Fruit fly (Drosophila melanogaster) whole organism, embryonic: ENCODE data around the gene Neto.

Source experiments
- Adf1 ChIP-seq: fragments of 200-800 bp; sonication (Bioruptor generic); IDR thresholded peaks from 2 replicates; pipeline ENCODE4 v1.3.6; 2022; ENCODE audit warnings: missing biosample characterization, missing genetic modification characterization
- Bdp1 ChIP-seq: fragments of 200-800 bp; sonication (Bioruptor generic); optimal IDR thresholded peaks from 3 replicates; lab custom pipeline; 2016; ENCODE audit warnings: missing biosample characterization, missing genetic modification characterization
- CG10209 ChIP-seq: fragments of 200-800 bp; sonication (Bioruptor generic); optimal IDR thresholded peaks from 3 replicates; lab custom pipeline; 2017; ENCODE audit warnings: missing biosample characterization, mild to moderate bottlenecking, missing genetic modification characterization, missing genetic modification reagents
- CG10274 ChIP-seq: fragments of 200-800 bp; sonication (Bioruptor generic); optimal IDR thresholded peaks from 3 replicates; lab custom pipeline; 2017; ENCODE audit warnings: missing biosample characterization, mild to moderate bottlenecking, missing genetic modification characterization
- CG10654 ChIP-seq: fragments of 200-800 bp; sonication (Bioruptor generic); optimal IDR thresholded peaks from 2 replicates; lab custom pipeline; 2016; ENCODE audit warnings: missing biosample characterization, missing genetic modification characterization
- CG14710 ChIP-seq: fragments of 200-800 bp; sonication (Bioruptor generic); optimal IDR thresholded peaks from 3 replicates; lab custom pipeline; 2019; ENCODE audit warnings: missing biosample characterization, mild to moderate bottlenecking, missing genetic modification characterization, moderate library complexity
- CG1529 ChIP-seq: fragments of 200-800 bp; sonication (Bioruptor generic); optimal IDR thresholded peaks from 3 replicates; lab custom pipeline; 2018; ENCODE audit warnings: missing biosample characterization, missing genetic modification characterization
- CG15696 ChIP-seq: fragments of 200-800 bp; sonication (Bioruptor generic); optimal IDR thresholded peaks from 2 replicates; lab custom pipeline; 2019; ENCODE audit warnings: missing biosample characterization, mild to moderate bottlenecking, missing genetic modification characterization, moderate library complexity
- CG18599 ChIP-seq: fragments of 200-800 bp; sonication (Bioruptor generic); optimal IDR thresholded peaks from 3 replicates; lab custom pipeline; 2017; ENCODE audit warnings: missing biosample characterization, missing genetic modification characterization, mild to moderate bottlenecking, moderate library complexity, missing genetic modification reagents
- CG2120 ChIP-seq: fragments of 200-800 bp; sonication (Bioruptor generic); optimal IDR thresholded peaks from 3 replicates; lab custom pipeline; 2016; ENCODE audit warnings: missing biosample characterization, missing genetic modification characterization
- CG2889 ChIP-seq: fragments of 200-800 bp; sonication (Bioruptor generic); IDR thresholded peaks from 3 replicates; pipeline ENCODE4 v1.3.6; 2022; ENCODE audit warnings: missing biosample characterization, missing genetic modification characterization
- CG31441 ChIP-seq: fragments of 200-800 bp; sonication (Bioruptor generic); IDR thresholded peaks from 2 replicates; pipeline ENCODE4 v1.3.6; 2022; ENCODE audit warnings: missing biosample characterization, missing genetic modification characterization
- CG3281 ChIP-seq: fragments of 200-800 bp; sonication (Bioruptor generic); optimal IDR thresholded peaks from 3 replicates; lab custom pipeline; 2017; ENCODE audit warnings: missing biosample characterization, mild to moderate bottlenecking, missing genetic modification characterization
- CG34422 ChIP-seq: fragments of 200-800 bp; sonication (Bioruptor generic); IDR thresholded peaks from 3 replicates; pipeline ENCODE4 v1.3.6; 2022; ENCODE audit warnings: missing biosample characterization, missing genetic modification characterization
- CG3847 ChIP-seq: fragments of 200-800 bp; sonication (Bioruptor generic); IDR thresholded peaks from 2 replicates; pipeline ENCODE4 v1.3.6; 2022; ENCODE audit warnings: missing biosample characterization, missing genetic modification characterization
- CG4730 ChIP-seq: fragments of 200-800 bp; sonication (Bioruptor generic); IDR thresholded peaks from 2 replicates; pipeline ENCODE4 v1.3.6; 2022; ENCODE audit warnings: missing biosample characterization, missing genetic modification characterization
- CG7271 ChIP-seq: fragments of 200-800 bp; sonication (Bioruptor generic); optimal IDR thresholded peaks from 2 replicates; lab custom pipeline; 2018; ENCODE audit warnings: missing biosample characterization, mild to moderate bottlenecking, missing genetic modification characterization, moderate library complexity
- CG8765 ChIP-seq: fragments of 200-800 bp; sonication (Bioruptor generic); IDR thresholded peaks from 2 replicates; pipeline ENCODE4 v1.3.6; 2022; ENCODE audit warnings: missing biosample characterization, missing genetic modification characterization
- CG9215 ChIP-seq: fragments of 200-800 bp; sonication (Bioruptor generic); IDR thresholded peaks from 2 replicates; pipeline ENCODE4 v1.3.6; 2022; ENCODE audit warnings: missing biosample characterization, missing genetic modification characterization
- Deaf1 ChIP-seq: fragments of 200-800 bp; optimal IDR thresholded peaks from 3 replicates; lab custom pipeline; 2019; ENCODE audit warnings: missing biosample characterization, mild to moderate bottlenecking, missing genetic modification characterization, moderate library complexity
- Dek ChIP-seq: fragments of 200-800 bp; sonication (Bioruptor generic); optimal IDR thresholded peaks from 3 replicates; lab custom pipeline; 2019; ENCODE audit warnings: missing biosample characterization, mild to moderate bottlenecking, missing genetic modification characterization, moderate library complexity
- Eip74EF ChIP-seq, 2 experiments: fragments of 200-800 bp in 1 of 2; fragments of >200 bp in 1 of 2; sonication (Bioruptor generic) in 1 of 2; optimal IDR thresholded peaks; 2 replicates each; lab custom pipeline; 2017 to 2019; ENCODE audit warnings: missing biosample characterization in 2 of 2, missing genetic modification characterization in 2 of 2, mild to moderate bottlenecking in 1 of 2, moderate library complexity in 1 of 2
- Ets65A ChIP-seq: fragments of 200-800 bp; sonication (Bioruptor generic); peaks from one replicate; lab custom pipeline; 2016; ENCODE audit warnings: missing biosample characterization, missing genetic modification characterization
- HLH54F ChIP-seq: fragments of 200-800 bp; sonication (Bioruptor generic); optimal IDR thresholded peaks from 3 replicates; lab custom pipeline; 2016; ENCODE audit warnings: missing biosample characterization, missing genetic modification characterization
- HLHmδ ChIP-seq: fragments of 200-800 bp; sonication (Bioruptor generic); optimal IDR thresholded peaks from 2 replicates; lab custom pipeline; 2018; ENCODE audit warnings: missing biosample characterization, mild to moderate bottlenecking, missing genetic modification characterization, moderate library complexity
- Hr3 ChIP-seq: fragments of 200-800 bp; sonication (Bioruptor generic); optimal IDR thresholded peaks from 3 replicates; lab custom pipeline; 2016; ENCODE audit warnings: missing biosample characterization, missing genetic modification characterization
- Med ChIP-seq: fragments of 200-800 bp; sonication (Bioruptor generic); peaks from one replicate; lab custom pipeline; 2016; ENCODE audit warnings: missing biosample characterization, missing genetic modification characterization, mild to moderate bottlenecking, inconsistent platforms, moderate library complexity
- Mrtf ChIP-seq: fragments of 200-800 bp; sonication (Bioruptor generic); IDR thresholded peaks from 3 replicates; pipeline ENCODE4 v1.3.6; 2022; ENCODE audit warnings: missing biosample characterization, missing genetic modification characterization
- Myb ChIP-seq: fragments of 200-800 bp; sonication (Bioruptor generic); optimal IDR thresholded peaks from 2 replicates; lab custom pipeline; 2016; ENCODE audit warnings: missing biosample characterization, missing genetic modification characterization
- PHDP ChIP-seq: fragments of 200-800 bp; sonication (Bioruptor generic); optimal IDR thresholded peaks from 3 replicates; lab custom pipeline; 2018; ENCODE audit warnings: missing biosample characterization, mild to moderate bottlenecking, missing genetic modification characterization, moderate library complexity
- Side ChIP-seq: fragments of 200-800 bp; sonication (Bioruptor generic); optimal IDR thresholded peaks from 2 replicates; lab custom pipeline; 2016; ENCODE audit warnings: missing biosample characterization, missing genetic modification characterization
- Sox100B ChIP-seq: fragments of 200-800 bp; sonication (Bioruptor generic); optimal IDR thresholded peaks from 3 replicates; lab custom pipeline; 2018; ENCODE audit warnings: missing biosample characterization, mild to moderate bottlenecking, missing genetic modification characterization
- Usf ChIP-seq: fragments of 200-800 bp; sonication (Bioruptor generic); optimal IDR thresholded peaks from 2 replicates; lab custom pipeline; 2017; ENCODE audit warnings: missing genotype, missing biosample characterization, missing genetic modification characterization
- ash1 ChIP-seq: fragments of 200-800 bp; sonication (Bioruptor generic); optimal IDR thresholded peaks from 2 replicates; lab custom pipeline; 2018; ENCODE audit warnings: missing biosample characterization, mild to moderate bottlenecking, missing genetic modification characterization
- en ChIP-seq: fragments of 200-800 bp; sonication (Bioruptor generic); optimal IDR thresholded peaks from 2 replicates; lab custom pipeline; 2016; ENCODE audit warnings: missing biosample characterization, missing genetic modification characterization
- ewg ChIP-seq: fragments of 200-800 bp; sonication (Bioruptor generic); optimal IDR thresholded peaks from 3 replicates; lab custom pipeline; 2017; ENCODE audit warnings: mild to moderate bottlenecking, missing biosample characterization, missing genetic modification reagents, missing genetic modification characterization
- fu2 ChIP-seq: fragments of 200-800 bp; sonication (Bioruptor generic); optimal IDR thresholded peaks from 2 replicates; lab custom pipeline; 2016; ENCODE audit warnings: missing biosample characterization, missing genetic modification characterization
- gem ChIP-seq: fragments of 200-800 bp; sonication (Bioruptor generic); optimal IDR thresholded peaks from 2 replicates; lab custom pipeline; 2019; ENCODE audit warnings: missing biosample characterization, mild to moderate bottlenecking, missing genetic modification characterization, moderate library complexity
- gfzf ChIP-seq: fragments of 200-800 bp; sonication (Bioruptor generic); optimal IDR thresholded peaks from 2 replicates; lab custom pipeline; 2016; ENCODE audit warnings: missing biosample characterization, mild to moderate bottlenecking, missing genetic modification characterization, moderate library complexity
- ham ChIP-seq: fragments of 200-800 bp; sonication (Bioruptor generic); IDR thresholded peaks from 2 replicates; pipeline ENCODE4 v1.3.6; 2022; ENCODE audit warnings: missing biosample characterization, missing genetic modification characterization
- jumu ChIP-seq: fragments of 200-800 bp; sonication (Bioruptor generic); optimal IDR thresholded peaks from 3 replicates; lab custom pipeline; 2016; ENCODE audit warnings: missing biosample characterization, missing genetic modification characterization
- luna ChIP-seq: fragments of 200-800 bp; sonication (Bioruptor generic); optimal IDR thresholded peaks from 2 replicates; lab custom pipeline; 2016; ENCODE audit warnings: missing biosample characterization, missing genetic modification characterization
- nom ChIP-seq: fragments of 200-800 bp; sonication (Bioruptor generic); optimal IDR thresholded peaks from 2 replicates; lab custom pipeline; 2017; ENCODE audit warnings: missing biosample characterization, missing genetic modification characterization, mild to moderate bottlenecking, moderate library complexity, missing genetic modification reagents
- salm ChIP-seq: fragments of 200-800 bp; sonication (Bioruptor generic); optimal IDR thresholded peaks from 2 replicates; lab custom pipeline; 2018; ENCODE audit warnings: missing biosample characterization, mild to moderate bottlenecking, missing genetic modification characterization
- sc ChIP-seq, 3 experiments: fragments of >200 bp in 2 of 3; fragments of 200-800 bp in 1 of 3; sonication (Bioruptor generic) in 1 of 3; optimal IDR thresholded peaks; 2 replicates in 2 of 3; 3 replicates in 1 of 3; lab custom pipeline; 2017; ENCODE audit warnings: mild to moderate bottlenecking in 1 of 3, missing biosample characterization in 1 of 3, missing genetic modification characterization in 1 of 3, missing genetic modification reagents in 1 of 3
- slbo ChIP-seq: fragments of 200-800 bp; sonication (Bioruptor generic); IDR thresholded peaks from 2 replicates; pipeline ENCODE4 v1.3.6; 2022; ENCODE audit warnings: missing biosample characterization, missing genetic modification characterization
- ssp ChIP-seq: fragments of 200-800 bp; sonication (Bioruptor generic); IDR thresholded peaks from 2 replicates; pipeline ENCODE4 v1.3.6; 2022; ENCODE audit warnings: missing biosample characterization, missing genetic modification characterization
- tin ChIP-seq: fragments of 200-800 bp; sonication (Bioruptor generic); optimal IDR thresholded peaks from 3 replicates; lab custom pipeline; 2016; ENCODE audit warnings: missing biosample characterization, missing genetic modification characterization
- tio ChIP-seq: fragments of 200-800 bp; sonication (Bioruptor generic); optimal IDR thresholded peaks from 2 replicates; lab custom pipeline; 2017; ENCODE audit warnings: missing biosample characterization, missing genetic modification characterization, inconsistent platforms
- vfl ChIP-seq: fragments of 200-800 bp; sonication (Bioruptor generic); optimal IDR thresholded peaks from 2 replicates; lab custom pipeline; 2016; ENCODE audit warnings: missing biosample characterization, missing genetic modification characterization
- vvl ChIP-seq: fragments of 200-800 bp; sonication (Bioruptor generic); IDR thresholded peaks from 2 replicates; pipeline ENCODE4 v1.3.6; 2022; ENCODE audit warnings: missing biosample characterization, missing genetic modification characterization
- wor ChIP-seq: fragments of 200-800 bp; sonication (Bioruptor generic); IDR thresholded peaks from 2 replicates; pipeline ENCODE4 v1.3.6; 2022; ENCODE audit warnings: missing biosample characterization, missing genetic modification characterization

Gene Neto

dm6 chrX:13568127-13568526 is 122.4 kb downstream of the Neto start:
- peak; percentile 86 for TF ChIP-seq Ets65A (GFP tag; lab: Kevin White, UChicago)
- peak; percentile 66 for TF ChIP-seq slbo (GFP tag; lab: Robert Waterston, UW)
- peak; percentile 25 for TF ChIP-seq CG18599 (GFP tag; lab: Kevin White, UChicago)
- no peak for TF ChIP-seq CG9215 (GFP tag; lab: Robert Waterston, UW)
- no peak for TF ChIP-seq ssp (GFP tag; lab: Robert Waterston, UW)
- peak; percentile 44 for TF ChIP-seq vvl (GFP tag; lab: Robert Waterston, UW)
- TF ChIP-seq CG2120 (GFP tag; lab: Kevin White, UChicago), result peak; percentile 25
- peak; percentile 46 for TF ChIP-seq gem
- TF ChIP-seq CG3281 (GFP tag; lab: Kevin White, UChicago), result no peak
- TF ChIP-seq Sox100B (GFP tag; lab: Kevin White, UChicago), result no peak
- no peak for TF ChIP-seq Mrtf (GFP tag; lab: Robert Waterston, UW)
- no peak for TF ChIP-seq HLHmδ (GFP tag; lab: Kevin White, UChicago)
- no peak for TF ChIP-seq CG8765
- no peak for TF ChIP-seq Myb
- no peak for TF ChIP-seq fu2 (GFP tag; lab: Kevin White, UChicago)
- TF ChIP-seq gfzf, result no peak
- no peak for TF ChIP-seq wor (GFP tag; lab: Robert Waterston, UW)
- no peak for TF ChIP-seq CG34422 (GFP tag; lab: Robert Waterston, UW)
- TF ChIP-seq CG2889 (GFP tag; lab: Robert Waterston, UW), result no peak
- TF ChIP-seq sc (optimal IDR thresholded peaks at IDR 0.05; lab: Kevin White, UChicago), result no peak
- no peak for TF ChIP-seq sc (GFP tag; optimal IDR thresholded peaks at IDR 0.05; lab: Kevin White, UChicago)
- no peak for TF ChIP-seq Usf (GFP tag; lab: Kevin White, UChicago)
- TF ChIP-seq CG1529, result no peak
- no peak for TF ChIP-seq CG15696 (tag; lab: Kevin White, UChicago)
- TF ChIP-seq Side (GFP tag; lab: Kevin White, UChicago), result no peak
- no peak for TF ChIP-seq tio (GFP tag; lab: Kevin White, UChicago)
- no peak for TF ChIP-seq luna (GFP tag; lab: Kevin White, UChicago)
- TF ChIP-seq CG7271 (tag; lab: Kevin White, UChicago), result no peak
- no peak for TF ChIP-seq nom
- TF ChIP-seq CG4730 (GFP tag; lab: Robert Waterston, UW), result peak; percentile 46; the same call in 1 of the 2 replicates
- TF ChIP-seq vfl, result no peak
- no peak for TF ChIP-seq salm (tag; lab: Kevin White, UChicago)
- TF ChIP-seq ewg (GFP tag; lab: Kevin White, UChicago), result no peak
- no peak for TF ChIP-seq CG14710 (tag; lab: Kevin White, UChicago)
- peak; percentile 82 for TF ChIP-seq Med (GFP tag; lab: Kevin White, UChicago)
- no peak for TF ChIP-seq Deaf1 (tag; lab: Kevin White, UChicago)
- no peak for TF ChIP-seq Eip74EF (GFP tag; optimal IDR thresholded peaks at IDR 0.05; lab: Kevin White, UChicago)
- no peak for TF ChIP-seq PHDP
- no peak for TF ChIP-seq CG10654 (GFP tag; lab: Kevin White, UChicago)
- TF ChIP-seq Adf1, result no peak
- no peak for TF ChIP-seq CG10274 (GFP tag; lab: Kevin White, UChicago)
- no peak for TF ChIP-seq ash1 (GFP tag; lab: Kevin White, UChicago)
- TF ChIP-seq CG3847 (GFP tag; lab: Robert Waterston, UW), result peak; percentile 45
- no peak for TF ChIP-seq Hr3 (GFP tag; lab: Kevin White, UChicago)
- no peak for TF ChIP-seq HLH54F (GFP tag; lab: Kevin White, UChicago)
- TF ChIP-seq Dek (tag; lab: Kevin White, UChicago), result no peak
- TF ChIP-seq jumu, result no peak
- no peak for TF ChIP-seq CG31441 (GFP tag; lab: Robert Waterston, UW)
- no peak for TF ChIP-seq en (GFP tag; lab: Kevin White, UChicago)
- TF ChIP-seq CG10209 (GFP tag; lab: Kevin White, UChicago), result peak; percentile 1
- TF ChIP-seq tin (GFP tag; lab: Kevin White, UChicago), result no peak
- TF ChIP-seq Bdp1 (GFP tag; lab: Kevin White, UChicago), result no peak
- TF ChIP-seq ham (GFP tag; lab: Robert Waterston, UW), result no peak
